Fruit fly (Drosophila melanogaster) whole organism, embryonic: ENCODE measurements around the gene CG17349.

ENCODE experiments used
- Blimp-1 ChIP-seq: fragments of 200-800 bp; sonication (Bioruptor generic); optimal IDR thresholded peaks from 3 replicates; lab custom pipeline; 2018; ENCODE audit warnings: missing biosample characterization, missing genetic modification characterization, mild to moderate bottlenecking, moderate library complexity, missing genetic modification reagents
- CG10979 ChIP-seq: fragments of 200-800 bp; sonication (Bioruptor generic); optimal IDR thresholded peaks from 2 replicates; lab custom pipeline; 2018; ENCODE audit warnings: missing biosample characterization, mild to moderate bottlenecking, missing genetic modification characterization, moderate library complexity
- CG11723 ChIP-seq: fragments of 200-800 bp; sonication (Bioruptor generic); optimal IDR thresholded peaks from 2 replicates; lab custom pipeline; 2017; ENCODE audit warnings: missing biosample characterization, mild to moderate bottlenecking, missing genetic modification characterization
- CG12219 ChIP-seq: fragments of 200-800 bp; sonication (Bioruptor generic); optimal IDR thresholded peaks from 3 replicates; lab custom pipeline; 2018; ENCODE audit warnings: missing biosample characterization, mild to moderate bottlenecking, missing genetic modification characterization
- CG14710 ChIP-seq: fragments of 200-800 bp; sonication (Bioruptor generic); optimal IDR thresholded peaks from 3 replicates; lab custom pipeline; 2019; ENCODE audit warnings: missing biosample characterization, mild to moderate bottlenecking, missing genetic modification characterization, moderate library complexity
- CG14965 ChIP-seq: fragments of 200-800 bp; sonication (Bioruptor generic); optimal IDR thresholded peaks from 2 replicates; lab custom pipeline; 2016; ENCODE audit warnings: missing biosample characterization, missing genetic modification characterization, borderline replicate concordance
- CG1602 ChIP-seq: fragments of 200-800 bp; sonication (Bioruptor generic); optimal IDR thresholded peaks from 3 replicates; lab custom pipeline; 2016; ENCODE audit warnings: missing biosample characterization, missing genetic modification characterization
- CG17829 ChIP-seq: fragments of 200-800 bp; optimal IDR thresholded peaks from 2 replicates; lab custom pipeline; 2019; ENCODE audit warnings: missing biosample characterization, mild to moderate bottlenecking, missing genetic modification characterization, moderate library complexity
- CG1792 ChIP-seq: fragments of 200-800 bp; sonication (Bioruptor generic); optimal IDR thresholded peaks from 2 replicates; lab custom pipeline; 2016; ENCODE audit warnings: missing biosample characterization, missing genetic modification characterization
- CG2199 ChIP-seq: fragments of 200-800 bp; sonication (Bioruptor generic); IDR thresholded peaks from 3 replicates; pipeline ENCODE4 v1.3.6; 2022; ENCODE audit warnings: missing biosample characterization, missing genetic modification characterization
- CG2875 ChIP-seq: fragments of 200-800 bp; sonication (Bioruptor generic); optimal IDR thresholded peaks from 2 replicates; lab custom pipeline; 2017; ENCODE audit warnings: missing biosample characterization, mild to moderate bottlenecking, missing genetic modification characterization, missing genetic modification reagents
- CG30403 ChIP-seq: fragments of 200-800 bp; sonication (Bioruptor generic); optimal IDR thresholded peaks from 3 replicates; lab custom pipeline; 2016; ENCODE audit warnings: missing biosample characterization, missing genetic modification characterization
- CG32772 ChIP-seq: fragments of 200-800 bp; sonication (Bioruptor generic); IDR thresholded peaks from 2 replicates; pipeline ENCODE4 v1.3.6; 2022; ENCODE audit warnings: missing biosample characterization, missing genetic modification characterization
- CG4820 ChIP-seq: fragments of 200-800 bp; sonication (Bioruptor generic); optimal IDR thresholded peaks from 3 replicates; lab custom pipeline; 2016; ENCODE audit warnings: missing biosample characterization, missing genetic modification characterization
- CG5245 ChIP-seq: fragments of 200-800 bp; sonication (Bioruptor generic); optimal IDR thresholded peaks from 3 replicates; lab custom pipeline; 2016; ENCODE audit warnings: missing biosample characterization, missing genetic modification characterization
- CG7271 ChIP-seq: fragments of 200-800 bp; sonication (Bioruptor generic); optimal IDR thresholded peaks from 2 replicates; lab custom pipeline; 2018; ENCODE audit warnings: missing biosample characterization, mild to moderate bottlenecking, missing genetic modification characterization, moderate library complexity
- D19A ChIP-seq: fragments of 200-800 bp; optimal IDR thresholded peaks from 3 replicates; lab custom pipeline; 2019; ENCODE audit warnings: missing biosample characterization, mild to moderate bottlenecking, missing genetic modification characterization, moderate library complexity
- E2f2 ChIP-seq: fragments of 200-800 bp; sonication (Bioruptor generic); IDR thresholded peaks from 2 replicates; pipeline ENCODE4 v1.3.6; 2022; ENCODE audit warnings: missing biosample characterization, missing genetic modification characterization
- Ets65A ChIP-seq: fragments of 200-800 bp; sonication (Bioruptor generic); peaks from one replicate; lab custom pipeline; 2016; ENCODE audit warnings: missing biosample characterization, missing genetic modification characterization
- HLHmδ ChIP-seq: fragments of 200-800 bp; sonication (Bioruptor generic); optimal IDR thresholded peaks from 2 replicates; lab custom pipeline; 2018; ENCODE audit warnings: missing biosample characterization, mild to moderate bottlenecking, missing genetic modification characterization, moderate library complexity
- HmgD ChIP-seq: fragments of 200-800 bp; sonication (Bioruptor generic); optimal IDR thresholded peaks from 3 replicates; lab custom pipeline; 2016; ENCODE audit warnings: missing biosample characterization, missing genetic modification characterization
- MBD-R2 ChIP-seq: fragments of 200-800 bp; sonication (Bioruptor generic); IDR thresholded peaks from 2 replicates; pipeline ENCODE4 v1.3.6; 2022; ENCODE audit warnings: missing biosample characterization, missing genetic modification characterization
- Meics ChIP-seq: fragments of 200-800 bp; sonication (Bioruptor generic); optimal IDR thresholded peaks from 2 replicates; lab custom pipeline; 2017; ENCODE audit warnings: missing biosample characterization, mild to moderate bottlenecking, missing genetic modification characterization
- NC2β ChIP-seq: fragments of 200-800 bp; sonication (Bioruptor generic); optimal IDR thresholded peaks from 2 replicates; lab custom pipeline; 2016; ENCODE audit warnings: missing biosample characterization, missing genetic modification characterization
- Poxn ChIP-seq: fragments of 200-800 bp; sonication (Bioruptor generic); IDR thresholded peaks from 2 replicates; pipeline ENCODE4 v1.3.6; 2022; ENCODE audit warnings: missing biosample characterization, missing genetic modification characterization
- Spps ChIP-seq: fragments of 200-800 bp; sonication (Bioruptor generic); optimal IDR thresholded peaks from 2 replicates; lab custom pipeline; 2018; ENCODE audit warnings: missing biosample characterization, mild to moderate bottlenecking, missing genetic modification characterization
- amos ChIP-seq: fragments of 200-800 bp; sonication (Bioruptor generic); IDR thresholded peaks from 2 replicates; pipeline ENCODE4 v1.3.6; 2022; ENCODE audit warnings: missing biosample characterization, missing genetic modification characterization; ENCODE audit not compliant: partially characterized antibody
- bigmax ChIP-seq: fragments of 200-800 bp; sonication (Bioruptor generic); optimal IDR thresholded peaks from 2 replicates; lab custom pipeline; 2018; ENCODE audit warnings: missing biosample characterization, mild to moderate bottlenecking, missing genetic modification characterization
- chn ChIP-seq: fragments of 200-800 bp; sonication (Bioruptor generic); optimal IDR thresholded peaks from 2 replicates; lab custom pipeline; 2016; ENCODE audit warnings: missing biosample characterization, missing genetic modification characterization
- corto ChIP-seq: fragments of 200-800 bp; sonication (Bioruptor generic); optimal IDR thresholded peaks from 2 replicates; lab custom pipeline; 2016; ENCODE audit warnings: missing biosample characterization, mild to moderate bottlenecking, missing genetic modification characterization, moderate library complexity
- croc ChIP-seq: fragments of 200-800 bp; sonication (Bioruptor generic); conservative IDR thresholded peaks from 3 replicates; pipeline ENCODE4 v1.3.6; 2022; ENCODE audit warnings: missing biosample characterization, missing genetic modification characterization
- dan ChIP-seq: fragments of 200-800 bp; sonication (Bioruptor generic); IDR thresholded peaks from 2 replicates; pipeline ENCODE4 v1.3.6; 2022; ENCODE audit warnings: missing biosample characterization, missing genetic modification characterization
- danr ChIP-seq: fragments of 200-800 bp; sonication (Bioruptor generic); IDR thresholded peaks from 2 replicates; pipeline ENCODE4 v1.3.6; 2022; ENCODE audit warnings: missing biosample characterization, missing genetic modification characterization
- dimm ChIP-seq: fragments of 200-800 bp; sonication (Bioruptor generic); IDR thresholded peaks from 2 replicates; pipeline ENCODE4 v1.3.6; 2022; ENCODE audit warnings: missing biosample characterization, missing genetic modification characterization
- dmrt99B ChIP-seq: fragments of 200-800 bp; sonication (Bioruptor generic); optimal IDR thresholded peaks from 2 replicates; lab custom pipeline; 2018; ENCODE audit warnings: missing biosample characterization, mild to moderate bottlenecking, missing genetic modification characterization, moderate library complexity
- fd102C ChIP-seq: fragments of 200-800 bp; sonication (Bioruptor generic); optimal IDR thresholded peaks from 2 replicates; lab custom pipeline; 2018; ENCODE audit warnings: missing biosample characterization, mild to moderate bottlenecking, missing genetic modification characterization, moderate library complexity
- fd96Cb ChIP-seq: fragments of 200-800 bp; sonication (Bioruptor generic); optimal IDR thresholded peaks from 2 replicates; lab custom pipeline; 2018; ENCODE audit warnings: missing biosample characterization, mild to moderate bottlenecking, missing genetic modification characterization, moderate library complexity
- ftz-f1 ChIP-seq: fragments of 200-800 bp; sonication (Bioruptor generic); optimal IDR thresholded peaks from 2 replicates; lab custom pipeline; 2016; ENCODE audit warnings: missing biosample characterization, missing genetic modification characterization
- her ChIP-seq: fragments of 200-800 bp; sonication (Bioruptor generic); optimal IDR thresholded peaks from 2 replicates; lab custom pipeline; 2016; ENCODE audit warnings: missing biosample characterization, missing genetic modification characterization
- ken ChIP-seq: fragments of 200-800 bp; sonication (Bioruptor generic); IDR thresholded peaks from 3 replicates; pipeline ENCODE4 v1.3.6; 2022; ENCODE audit warnings: missing biosample characterization, missing genetic modification characterization
- lola ChIP-seq, 3 experiments: fragments of >200 bp in 2 of 3; fragments of 200-800 bp in 1 of 3; sonication (Bioruptor generic) in 1 of 3; optimal IDR thresholded peaks; 2 replicates each; lab custom pipeline; 2017 to 2019; ENCODE audit warnings: missing biosample characterization in 3 of 3, missing genetic modification characterization in 3 of 3, mild to moderate bottlenecking in 1 of 3, moderate library complexity in 1 of 3
- onecut ChIP-seq: fragments of 200-800 bp; sonication (Bioruptor generic); IDR thresholded peaks from 2 replicates; pipeline ENCODE4 v1.3.6; 2022; ENCODE audit warnings: missing biosample characterization, missing genetic modification characterization
- org-1 ChIP-seq: fragments of 200-800 bp; sonication (Bioruptor generic); optimal IDR thresholded peaks from 2 replicates; lab custom pipeline; 2017; ENCODE audit warnings: missing biosample characterization, missing genetic modification characterization
- row ChIP-seq: fragments of 200-800 bp; sonication (Bioruptor generic); IDR thresholded peaks from 3 replicates; pipeline ENCODE4 v1.3.6; 2022; ENCODE audit warnings: missing biosample characterization, missing genetic modification characterization
- sr ChIP-seq: fragments of 200-800 bp; sonication (Bioruptor generic); IDR thresholded peaks from 3 replicates; pipeline ENCODE4 v1.3.6; 2022; ENCODE audit warnings: missing biosample characterization, missing genetic modification characterization
- tin ChIP-seq: fragments of 200-800 bp; sonication (Bioruptor generic); optimal IDR thresholded peaks from 3 replicates; lab custom pipeline; 2016; ENCODE audit warnings: missing biosample characterization, missing genetic modification characterization
- toy ChIP-seq: fragments of 200-800 bp; sonication (Bioruptor generic); IDR thresholded peaks from 2 replicates; pipeline ENCODE4 v1.3.6; 2022; ENCODE audit warnings: missing biosample characterization, missing genetic modification characterization
- ttk ChIP-seq: fragments of 200-800 bp; sonication (Bioruptor generic); IDR thresholded peaks from 2 replicates; pipeline ENCODE4 v2.1.2; 2022; ENCODE audit warnings: missing biosample characterization, missing genetic modification characterization
- unpg ChIP-seq: fragments of 200-800 bp; sonication (Bioruptor generic); optimal IDR thresholded peaks from 3 replicates; lab custom pipeline; 2018; ENCODE audit warnings: missing biosample characterization, mild to moderate bottlenecking, missing genetic modification characterization, moderate library complexity
- yki ChIP-seq: fragments of >200 bp; optimal IDR thresholded peaks from 3 replicates; lab custom pipeline; 2018
- zen ChIP-seq: fragments of 200-800 bp; sonication (Bioruptor generic); optimal IDR thresholded peaks from 3 replicates; lab custom pipeline; 2018; ENCODE audit warnings: missing biosample characterization, mild to moderate bottlenecking, missing genetic modification characterization, moderate library complexity
- zfh1 ChIP-seq: fragments of 200-800 bp; sonication (Bioruptor generic); IDR thresholded peaks from 3 replicates; pipeline ENCODE4 v1.3.6; 2022; ENCODE audit warnings: missing biosample characterization, missing genetic modification characterization

The CG17349 gene

dm6 chr2L:19376145-19376544, 5.9 kb downstream of the CG17349 start (continued):
- TF ChIP-seq CG30403 (GFP tag; lab: Kevin White, UChicago) (peak; percentile 13), bigmax (GFP tag; lab: Kevin White, UChicago) (no peak), danr (no peak), org-1 (GFP tag; lab: Kevin White, UChicago) (no peak), amos (GFP tag; lab: Robert Waterston, UW) (no peak), toy (GFP tag; lab: Robert Waterston, UW) (no peak), onecut (no peak), CG5245 (peak; percentile 18), Poxn (GFP tag; lab: Robert Waterston, UW) (no peak), dan (0 out of 2 replicates have a peak, but pooled peaks have one; percentile 6), Meics (GFP tag; lab: Kevin White, UChicago) (no peak), chn (GFP tag; lab: Kevin White, UChicago) (no peak), unpg (GFP tag; lab: Kevin White, UChicago) (peak; percentile 46), CG1602 (peak; percentile 12), her (GFP tag; lab: Kevin White, UChicago) (no peak), fd102C (no peak), ken (GFP tag; lab: Robert Waterston, UW) (peak; percentile 58; the same call in 2 of the 3 replicates), HLHmδ (GFP tag; lab: Kevin White, UChicago) (no peak), row (GFP tag; lab: Robert Waterston, UW) (peak; percentile 50; the same call in 2 of the 3 replicates), tin (GFP tag; lab: Kevin White, UChicago) (peak; percentile 7), ttk (GFP tag; lab: Robert Waterston, UW) (0 out of 2 replicates have a peak, but pooled peaks have one; percentile 35), CG2199 (no peak), Blimp-1 (GFP tag; lab: Kevin White, UChicago) (peak; percentile 56), zfh1 (GFP tag; lab: Robert Waterston, UW) (peak; percentile 79), MBD-R2 (no peak), CG7271 (tag; lab: Kevin White, UChicago) (no peak), E2f2 (GFP tag; lab: Robert Waterston, UW) (peak; percentile 20; the same call in 1 of the 2 replicates), CG32772 (GFP tag; lab: Robert Waterston, UW) (peak; percentile 14; the same call in 1 of the 2 replicates), CG14965 (GFP tag; lab: Kevin White, UChicago) (no peak), dimm (no peak), yki (lab: Kevin White, UChicago) (no peak), fd96Cb (tag; lab: Kevin White, UChicago) (peak; percentile 48), dmrt99B (tag; lab: Kevin White, UChicago) (peak; percentile 32), CG11723 (GFP tag; lab: Kevin White, UChicago) (peak; percentile 14), CG1792 (no peak), sr (no peak), HmgD (GFP tag; lab: Kevin White, UChicago) (no peak), D19A (tag; lab: Kevin White, UChicago) (peak; percentile 49), corto (GFP tag; lab: Kevin White, UChicago) (no peak), NC2β (GFP tag; lab: Kevin White, UChicago) (peak; percentile 20), CG10979 (tag; lab: Kevin White, UChicago) (peak; percentile 70), lola (GFP tag; optimal IDR thresholded peaks at IDR 0.05; lab: Kevin White, UChicago) (peak in 1 of 3 experiments; percentile 67), CG17829 (peak; percentile 58), CG14710 (tag; lab: Kevin White, UChicago) (peak; percentile 50), croc (GFP tag; lab: Robert Waterston, UW) (0 out of 3 replicates have a peak, but pooled peaks have one; percentile 34), zen (peak; percentile 30), CG4820 (GFP tag; lab: Kevin White, UChicago) (peak; percentile 24), CG12219 (GFP tag; lab: Kevin White, UChicago) (peak; percentile 13), Spps (peak; percentile 52), CG2875 (GFP tag; lab: Kevin White, UChicago) (no peak), ftz-f1 (GFP tag; lab: Kevin White, UChicago) (no peak), Ets65A (GFP tag; lab: Kevin White, UChicago) (no peak)
